Worm (Caenorhabditis elegans) whole organism, midembryonic: ENCODE results near the gene F20G2.5.

Experiments
- tab-1 ChIP-seq: fragments of 200-800 bp; sonication (Bioruptor generic); IDR thresholded peaks from 2 replicates; pipeline ENCODE4 v1.3.6; 2022; ENCODE audit warnings: missing genetic modification characterization, missing compliant biosample characterization
- ztf-29 ChIP-seq: fragments of 200-800 bp; sonication (Bioruptor generic); IDR thresholded peaks from 2 replicates; pipeline ENCODE4 v1.3.6; 2022; ENCODE audit warnings: missing genetic modification reagents, missing genetic modification characterization, missing compliant biosample characterization

ce11 chrV:13748658-13749057 lies 22.7 kb upstream of the F20G2.5 start, which contains the start of gene F35E12.10:
- TF ChIP-seq ztf-29 (GFP tag; lab: Robert Waterston, UW) (no peak), tab-1 (no peak)
